Worm (Caenorhabditis elegans) whole organism, L1 larva: ENCODE measurements around the gene F08D12.4.

Experiments used
- C34B4.2 ChIP-seq: sonication (generic microtip); optimal IDR thresholded peaks from 2 replicates; lab custom pipeline; 2017; ENCODE audit warnings: mild to moderate bottlenecking, missing genetic modification characterization, missing compliant biosample characterization
- alr-1 ChIP-seq: fragments of 200-800 bp; sonication (Bioruptor generic); optimal IDR thresholded peaks from 2 replicates; lab custom pipeline; 2018; ENCODE audit warnings: borderline replicate concordance, mild to moderate bottlenecking, missing genetic modification characterization, missing compliant biosample characterization
- ceh-90 ChIP-seq: sonication (generic microtip); optimal IDR thresholded peaks from 2 replicates; lab custom pipeline; 2016; ENCODE audit warnings: missing genetic modification characterization, missing compliant biosample characterization
- dsc-1 ChIP-seq: sonication (generic microtip); optimal IDR thresholded peaks from 2 replicates; lab custom pipeline; 2016; ENCODE audit warnings: mild to moderate bottlenecking, missing genetic modification characterization, missing compliant biosample characterization
- egl-27 ChIP-seq, 2 experiments: fragments of 150-350 bp in 1 of 2; sonication (generic microtip); optimal IDR thresholded peaks; 3 replicates each; lab custom pipeline; 2017 to 2018; ENCODE audit warnings: missing biosample characterization in 2 of 2, missing genetic modification characterization in 2 of 2, missing genetic modification reagents in 2 of 2
- hlh-4 ChIP-seq: sonication (generic microtip); optimal IDR thresholded peaks from 2 replicates; lab custom pipeline; 2016; ENCODE audit warnings: mild to moderate bottlenecking, missing genetic modification characterization, missing compliant biosample characterization
- irx-1 ChIP-seq: sonication (generic microtip); optimal IDR thresholded peaks from 2 replicates; lab custom pipeline; 2016; ENCODE audit warnings: missing genetic modification characterization, missing compliant biosample characterization
- lin-13 ChIP-seq: fragments of 150-350 bp; optimal IDR thresholded peaks from 2 replicates; lab custom pipeline; 2014; ENCODE audit warnings: missing biosample characterization, missing genetic modification reagents, missing genetic modification characterization
- lsy-2 ChIP-seq, 2 experiments: fragments of 150-350 bp; optimal IDR thresholded peaks; 2 replicates each; lab custom pipeline; 2014; ENCODE audit warnings: missing biosample characterization in 2 of 2, missing genetic modification characterization in 2 of 2
- mef-2 ChIP-seq: fragments of 150-350 bp; optimal IDR thresholded peaks from 2 replicates; lab custom pipeline; 2014; ENCODE audit warnings: missing biosample characterization, missing genetic modification characterization
- nhr-12 ChIP-seq: sonication (generic microtip); optimal IDR thresholded peaks from 2 replicates; lab custom pipeline; 2017; ENCODE audit warnings: missing biosample characterization, missing genetic modification characterization
- nhr-71 ChIP-seq: sonication (generic microtip); optimal IDR thresholded peaks from 2 replicates; lab custom pipeline; 2016; ENCODE audit warnings: mild to moderate bottlenecking, missing genetic modification characterization, moderate library complexity, missing compliant biosample characterization
- snu-23 ChIP-seq: sonication (generic microtip); optimal IDR thresholded peaks from 2 replicates; lab custom pipeline; 2016; ENCODE audit warnings: missing genetic modification characterization, missing compliant biosample characterization
- swsn-7 ChIP-seq: sonication (generic microtip); optimal IDR thresholded peaks from 2 replicates; lab custom pipeline; 2016; ENCODE audit warnings: missing genetic modification characterization, missing compliant biosample characterization
- tlp-1 ChIP-seq: fragments of 150-350 bp; optimal IDR thresholded peaks from 2 replicates; lab custom pipeline; 2014; ENCODE audit warnings: missing biosample characterization, missing genetic modification characterization
- zag-1 ChIP-seq: fragments of 150-350 bp; optimal IDR thresholded peaks from 2 replicates; lab custom pipeline; 2014; ENCODE audit warnings: missing biosample characterization, missing genetic modification characterization
- ztf-4 ChIP-seq: fragments of 150-350 bp; optimal IDR thresholded peaks from 2 replicates; lab custom pipeline; 2014; ENCODE audit warnings: missing biosample characterization, missing genetic modification characterization

F08D12.4 gene

DNA sequence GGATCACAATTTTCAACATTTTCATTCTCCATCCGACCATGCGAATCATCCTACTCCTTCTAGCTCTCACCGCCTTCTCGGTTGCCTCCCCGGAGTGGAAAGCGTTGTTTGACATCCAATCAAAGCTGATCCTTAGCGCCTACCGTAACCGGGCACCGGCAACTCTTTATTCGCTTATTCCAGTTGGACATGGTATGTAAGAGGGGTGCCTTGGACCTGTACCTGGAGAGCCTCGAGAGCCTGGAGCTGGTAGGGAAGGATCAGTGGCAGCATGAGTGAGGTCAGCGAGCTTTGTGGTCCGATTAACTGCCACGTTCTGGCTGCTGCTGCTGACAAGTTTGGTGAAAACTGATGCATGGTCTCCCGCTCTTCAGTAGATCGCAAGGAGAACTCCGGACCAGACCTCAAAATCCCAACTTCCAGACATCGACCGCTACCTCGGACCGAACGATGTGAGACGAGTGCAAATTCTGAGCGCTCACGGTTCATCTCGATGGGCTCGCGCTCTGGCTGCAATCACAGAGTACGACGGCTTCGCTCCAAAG lies 50.0 kb downstream of the F08D12.4 start, which contains the start of gene K12H6.8:
Gene K12H6.8 (plus strand): TSS at position 38 of the 545 bp plus-strand sequence.
- TF ChIP-seq ztf-4, result no peak
- TF ChIP-seq dsc-1 (tag; lab: Kevin White, UChicago), result no peak
- no peak for TF ChIP-seq tlp-1 (tag; lab: Kevin White, UChicago)
- TF ChIP-seq nhr-12 (tag; lab: Kevin White, UChicago), result no peak
- TF ChIP-seq C34B4.2, result no peak
- TF ChIP-seq nhr-71, result no peak
- TF ChIP-seq swsn-7 (tag; lab: Kevin White, UChicago), result no peak
- TF ChIP-seq alr-1 (tag; lab: Kevin White, UChicago), result no peak
- TF ChIP-seq lin-13 (GFP tag; lab: Kevin White, UChicago), result no peak
- TF ChIP-seq irx-1 (tag; lab: Kevin White, UChicago), result no peak
- TF ChIP-seq zag-1, result no peak
- TF ChIP-seq hlh-4 (tag; lab: Kevin White, UChicago), result no peak
- no peak for TF ChIP-seq ceh-90 (tag; lab: Kevin White, UChicago)
- no peak for TF ChIP-seq lsy-2 (tag; optimal IDR thresholded peaks at IDR 0.05; lab: Kevin White, UChicago)
- no peak for TF ChIP-seq snu-23 (GFP tag; lab: Kevin White, UChicago)
- no peak for TF ChIP-seq mef-2 (tag; lab: Kevin White, UChicago)
- no peak for TF ChIP-seq egl-27 (tag; optimal IDR thresholded peaks at IDR 0.05; lab: Kevin White, UChicago)
